Worm (Caenorhabditis elegans): ENCODE measurements around the gene srbc-45.

DNA sequence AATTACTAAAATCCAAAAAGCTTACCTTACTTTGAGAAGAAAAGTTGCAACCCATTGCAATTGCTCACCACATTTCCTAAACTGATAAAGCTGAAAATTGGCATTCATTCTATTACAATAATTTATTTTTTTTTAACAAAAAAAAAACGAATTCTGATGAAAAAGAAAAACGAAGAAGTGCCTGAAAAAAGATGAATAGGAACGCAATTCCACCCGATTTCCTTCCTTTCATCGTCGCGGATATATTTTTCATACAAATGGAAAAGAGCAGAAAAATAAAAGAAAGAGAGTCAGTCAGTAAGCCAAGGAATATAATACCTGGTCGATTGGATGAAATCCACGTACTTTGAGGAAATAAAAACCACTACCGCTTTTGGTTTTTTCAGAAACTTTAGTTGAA, 48.5 kb upstream of the srbc-45 start, which contains the start of gene gpa-13:
- TF ChIP-seq pha-4 (tag; optimal IDR thresholded peaks at IDR 0.05) (no peak), nhr-237 (tag; optimal IDR thresholded peaks at IDR 0.05) (no peak), nhr-28 (tag; optimal IDR thresholded peaks at IDR 0.05) (no peak), unc-62 (GFP tag; optimal IDR thresholded peaks at IDR 0.05) (no peak), snpc-4 (tag; optimal IDR thresholded peaks at IDR 0.05) (no peak), blmp-1 (tag; optimal IDR thresholded peaks at IDR 0.05) (no peak), sem-2 (GFP tag; optimal IDR thresholded peaks at IDR 0.05) (no peak), nhr-12 (tag; optimal IDR thresholded peaks at IDR 0.05) (no peak), unc-39 (tag; optimal IDR thresholded peaks at IDR 0.05) (no peak), nhr-2 (tag; optimal IDR thresholded peaks at IDR 0.05) (no peak), sptf-1 (tag; optimal IDR thresholded peaks at IDR 0.05) (no peak), nhr-76 (tag; optimal IDR thresholded peaks at IDR 0.05) (no peak)

Measured in whole organism, mixed stage, embryonic.